Worm (Caenorhabditis elegans) whole organism, L1 larva: ENCODE measurements around the gene math-3.

ENCODE experiments used
- blmp-1 ChIP-seq: fragments of 150-350 bp; optimal IDR thresholded peaks from 2 replicates; lab custom pipeline; 2014; ENCODE audit warnings: missing biosample characterization, missing genetic modification characterization
- ceh-63 ChIP-seq: fragments of 200-800 bp; sonication (Bioruptor generic); optimal IDR thresholded peaks from 2 replicates; lab custom pipeline; 2018; ENCODE audit warnings: mild to moderate bottlenecking, missing genetic modification characterization, missing compliant biosample characterization
- ceh-88 ChIP-seq: fragments of 200-800 bp; sonication (Bioruptor generic); IDR thresholded peaks from 2 replicates; pipeline ENCODE4 v1.3.6; 2022; ENCODE audit warnings: missing genetic modification characterization, missing compliant biosample characterization
- ceh-90 ChIP-seq: sonication (generic microtip); optimal IDR thresholded peaks from 2 replicates; lab custom pipeline; 2016; ENCODE audit warnings: missing genetic modification characterization, missing compliant biosample characterization
- dpl-1 ChIP-seq, 3 experiments: fragments of 150-350 bp in 2 of 3; sonication (generic microtip) in 1 of 3; optimal IDR thresholded peaks; 2 replicates each; lab custom pipeline; 2014 to 2017; ENCODE audit warnings: missing biosample characterization in 3 of 3, missing genetic modification characterization in 3 of 3, missing genetic modification reagents in 3 of 3
- efl-1 ChIP-seq, 4 experiments: fragments of 150-350 bp; optimal IDR thresholded peaks in 3 of 4; peaks in 1 of 4; 1 replicate in 1 of 4; 2 replicates in 3 of 4; lab custom pipeline; 2014; ENCODE audit warnings: missing biosample characterization in 2 of 4, missing genetic modification characterization in 2 of 4, missing genetic modification reagents in 2 of 4
- efl-3 ChIP-seq: fragments of 200-800 bp; sonication (Bioruptor generic); optimal IDR thresholded peaks from 2 replicates; lab custom pipeline; 2018; ENCODE audit warnings: mild to moderate bottlenecking, missing genetic modification characterization, missing compliant biosample characterization
- elt-3 ChIP-seq, 6 experiments: fragments of 150-350 bp in 1 of 6; sonication (generic microtip); optimal IDR thresholded peaks; 2 replicates each; lab custom pipeline; 2017 to 2018; ENCODE audit warnings: missing biosample characterization in 6 of 6, missing genetic modification characterization in 6 of 6, inconsistent platforms in 1 of 6
- ets-5 ChIP-seq: fragments of 200-800 bp; sonication (Bioruptor generic); IDR thresholded peaks from 2 replicates; pipeline ENCODE4 v1.3.6; 2022; ENCODE audit warnings: missing genetic modification characterization, missing compliant biosample characterization
- fkh-8 ChIP-seq: sonication (generic microtip); optimal IDR thresholded peaks from 2 replicates; lab custom pipeline; 2016; ENCODE audit warnings: mild to moderate bottlenecking, missing genetic modification characterization, missing compliant biosample characterization
- fos-1 ChIP-seq: fragments of 150-350 bp; optimal IDR thresholded peaks from 2 replicates; lab custom pipeline; 2014; ENCODE audit warnings: missing biosample characterization, missing genetic modification characterization
- grh-1 ChIP-seq: fragments of 200-800 bp; sonication (Bioruptor generic); IDR thresholded peaks from 2 replicates; pipeline ENCODE4 v1.3.6; 2022; ENCODE audit warnings: missing genetic modification reagents, missing genetic modification characterization, missing compliant biosample characterization
- hlh-17 ChIP-seq: fragments of 200-800 bp; sonication (Bioruptor generic); optimal IDR thresholded peaks from 2 replicates; lab custom pipeline; 2018; ENCODE audit warnings: missing genetic modification characterization, mild to moderate bottlenecking, missing compliant biosample characterization, moderate library complexity, borderline replicate concordance
- hlh-4 ChIP-seq: sonication (generic microtip); optimal IDR thresholded peaks from 2 replicates; lab custom pipeline; 2016; ENCODE audit warnings: mild to moderate bottlenecking, missing genetic modification characterization, missing compliant biosample characterization
- isw-1 ChIP-seq: fragments of 200-800 bp; sonication (Bioruptor generic); IDR thresholded peaks from 2 replicates; pipeline ENCODE4 v1.3.6; 2022; ENCODE audit warnings: missing genetic modification characterization, missing compliant biosample characterization
- jun-1 ChIP-seq: fragments of 150-350 bp; optimal IDR thresholded peaks from 2 replicates; lab custom pipeline; 2014; ENCODE audit warnings: missing biosample characterization, missing genetic modification reagents, missing genetic modification characterization
- lin-35 ChIP-seq, 2 experiments: fragments of 150-350 bp; optimal IDR thresholded peaks; 2 replicates each; lab custom pipeline; 2014; ENCODE audit warnings: missing biosample characterization in 2 of 2, missing genetic modification characterization in 2 of 2, missing genetic modification reagents in 2 of 2
- lir-3 ChIP-seq: sonication (generic microtip); optimal IDR thresholded peaks from 2 replicates; lab custom pipeline; 2016; ENCODE audit warnings: mild to moderate bottlenecking, missing genetic modification characterization, moderate library complexity, missing compliant biosample characterization; ENCODE audit not compliant: poor library complexity
- mdl-1 ChIP-seq, 2 experiments: fragments of 150-350 bp; optimal IDR thresholded peaks; 2 replicates each; lab custom pipeline; 2014 to 2017; ENCODE audit warnings: missing biosample characterization in 2 of 2, missing genetic modification characterization in 2 of 2, inconsistent platforms in 1 of 2
- nhr-11 ChIP-seq: fragments of 150-350 bp; optimal IDR thresholded peaks from 2 replicates; lab custom pipeline; 2014; ENCODE audit warnings: missing biosample characterization, missing genetic modification characterization
- nhr-12 ChIP-seq: sonication (generic microtip); optimal IDR thresholded peaks from 2 replicates; lab custom pipeline; 2017; ENCODE audit warnings: missing biosample characterization, missing genetic modification characterization
- nhr-237 ChIP-seq: fragments of 150-350 bp; optimal IDR thresholded peaks from 2 replicates; lab custom pipeline; 2014; ENCODE audit warnings: missing biosample characterization, missing genetic modification characterization
- nhr-47 ChIP-seq: sonication (generic microtip); optimal IDR thresholded peaks from 2 replicates; lab custom pipeline; 2016; ENCODE audit warnings: mild to moderate bottlenecking, missing genetic modification characterization, moderate library complexity, missing compliant biosample characterization
- nhr-77 ChIP-seq: fragments of 150-350 bp; optimal IDR thresholded peaks from 2 replicates; lab custom pipeline; 2014; ENCODE audit warnings: missing biosample characterization, missing genetic modification characterization
- nhr-84 ChIP-seq: sonication (generic microtip); optimal IDR thresholded peaks from 2 replicates; lab custom pipeline; 2017; ENCODE audit warnings: missing biosample characterization, missing genetic modification characterization
- nhr-85 ChIP-seq: sonication (generic microtip); peaks from one replicate; lab custom pipeline; 2016; ENCODE audit warnings: missing genetic modification characterization, inconsistent platforms, missing compliant biosample characterization
- rnt-1 ChIP-seq: sonication (generic microtip); optimal IDR thresholded peaks from 2 replicates; lab custom pipeline; 2016; ENCODE audit warnings: mild to moderate bottlenecking, missing genetic modification characterization, moderate library complexity, missing compliant biosample characterization
- skn-1 ChIP-seq: fragments of 150-350 bp; optimal IDR thresholded peaks from 2 replicates; lab custom pipeline; 2014; ENCODE audit warnings: missing biosample characterization, missing genetic modification characterization
- snpc-4 ChIP-seq: fragments of 150-350 bp; optimal IDR thresholded peaks from 2 replicates; lab custom pipeline; 2014; ENCODE audit warnings: missing biosample characterization, missing genetic modification characterization
- unc-30 ChIP-seq: sonication (generic microtip); optimal IDR thresholded peaks from 2 replicates; lab custom pipeline; 2017; ENCODE audit warnings: missing biosample characterization, missing genetic modification characterization
- unc-86 ChIP-seq: sonication (generic microtip); optimal IDR thresholded peaks from 2 replicates; lab custom pipeline; 2016; ENCODE audit warnings: missing genetic modification characterization, missing compliant biosample characterization
- unc-98 ChIP-seq: fragments of 200-800 bp; sonication (Bioruptor generic); IDR thresholded peaks from 2 replicates; pipeline ENCODE4 v1.3.6; 2022; ENCODE audit warnings: missing genetic modification characterization, missing compliant biosample characterization
- xbp-1 ChIP-seq: sonication (generic microtip); optimal IDR thresholded peaks from 2 replicates; lab custom pipeline; 2016; ENCODE audit warnings: missing genetic modification characterization, missing compliant biosample characterization
- zag-1 ChIP-seq: fragments of 150-350 bp; optimal IDR thresholded peaks from 2 replicates; lab custom pipeline; 2014; ENCODE audit warnings: missing biosample characterization, missing genetic modification characterization

math-3 gene

ce11 chrII:1757033-1757432 lies 14.9 kb upstream of the math-3 start, which contains the start of gene F36H5.10:
Gene F36H5.10, plus strand, starts transcription at chrII:1757333.
- no peak for TF ChIP-seq snpc-4 (tag; lab: Kevin White, UChicago)
- no peak for TF ChIP-seq fos-1 (tag; lab: Kevin White, UChicago)
- TF ChIP-seq nhr-85 (tag; lab: Kevin White, UChicago), result no peak

- TF ChIP-seq lin-35 (GFP tag; optimal IDR thresholded peaks at IDR 0.05; lab: Kevin White, UChicago), result no peak
- TF ChIP-seq rnt-1 (tag; lab: Kevin White, UChicago), result no peak
- no peak for TF ChIP-seq unc-98 (GFP tag; lab: Robert Waterston, UW)
- no peak for TF ChIP-seq fkh-8 (tag; lab: Kevin White, UChicago)
- TF ChIP-seq hlh-4 (tag; lab: Kevin White, UChicago), result no peak
- TF ChIP-seq lir-3, result no peak
- no peak for TF ChIP-seq efl-3 (GFP tag; lab: Kevin White, UChicago)
- no peak for TF ChIP-seq elt-3 (tag; optimal IDR thresholded peaks at IDR 0.05; lab: Kevin White, UChicago)
- TF ChIP-seq isw-1 (GFP tag; lab: Robert Waterston, UW), result no peak
- TF ChIP-seq nhr-84, result no peak
- no peak for TF ChIP-seq nhr-11
- TF ChIP-seq unc-30, result no peak
- no peak for TF ChIP-seq mdl-1 (tag; optimal IDR thresholded peaks at IDR 0.05; lab: Kevin White, UChicago)
- TF ChIP-seq blmp-1 (tag; lab: Kevin White, UChicago), result no peak
- no peak for TF ChIP-seq ceh-90 (tag; lab: Kevin White, UChicago)
- no peak for TF ChIP-seq unc-86 (tag; lab: Kevin White, UChicago)
- no peak for TF ChIP-seq jun-1 (tag; lab: Kevin White, UChicago)
- TF ChIP-seq nhr-47 (tag; lab: Kevin White, UChicago), result no peak
- no peak for TF ChIP-seq nhr-77 (tag; lab: Kevin White, UChicago)
Measured at ce11 chrII:1759602-1760001, 12.3 kb upstream of the math-3 start, which contains the start of gene F36H5.18. Gene F36H5.18, plus strand, starts transcription at chrII:1759902.

- TF ChIP-seq nhr-12 (no peak), ceh-88 (no peak), zag-1 (tag; lab: Kevin White, UChicago) (no peak), unc-30 (no peak), skn-1 (tag; lab: Kevin White, UChicago) (no peak)
Measured at ce11 chrII:1761564-1761963, 10.3 kb upstream of the math-3 start, which contains the start of gene F36H5.4. Gene F36H5.4, plus strand, starts transcription at chrII:1761864.

ce11 chrII:1763072-1763471 lies 8.8 kb upstream of the math-3 start, which contains the start of gene math-28:
Gene math-28, plus strand, starts transcription at chrII:1763372.
- TF ChIP-seq efl-1 (optimal IDR thresholded peaks at IDR 0.05; lab: Kevin White, UChicago) (no peak), efl-1 (GFP tag; optimal IDR thresholded peaks at IDR 0.05 in 1 of 2; lab: Kevin White, UChicago) (no peak), snpc-4 (tag; lab: Kevin White, UChicago) (no peak), ets-5 (GFP tag; lab: Robert Waterston, UW) (no peak), ceh-63 (GFP tag; lab: Kevin White, UChicago) (no peak), hlh-17 (GFP tag; lab: Kevin White, UChicago) (no peak), nhr-77 (tag; lab: Kevin White, UChicago) (no peak), nhr-11 (no peak), lir-3 (no peak), grh-1 (GFP tag; lab: Robert Waterston, UW) (no peak)

- TF ChIP-seq mdl-1 (tag; optimal IDR thresholded peaks at IDR 0.05; lab: Kevin White, UChicago), result no peak
- TF ChIP-seq dpl-1 (GFP tag; optimal IDR thresholded peaks at IDR 0.05; lab: Kevin White, UChicago), result no peak
- no peak for TF ChIP-seq xbp-1 (tag; lab: Kevin White, UChicago)
- no peak for TF ChIP-seq nhr-85 (tag; lab: Kevin White, UChicago)
- no peak for TF ChIP-seq nhr-12
- no peak for TF ChIP-seq isw-1 (GFP tag; lab: Robert Waterston, UW)
- TF ChIP-seq nhr-237 (tag; lab: Kevin White, UChicago), result no peak
- no peak for TF ChIP-seq lir-3
- TF ChIP-seq skn-1 (tag; lab: Kevin White, UChicago), result no peak
- TF ChIP-seq, all 84 proteins: peak for 0
Measured at ce11 chrII:1766715-1767114, 5.2 kb upstream of the math-3 start.
